Worm (Caenorhabditis elegans): ENCODE measurements around the gene C18H7.12.

- TF ChIP-seq dao-5 (tag; optimal IDR thresholded peaks at IDR 0.05) (no peak), W03F9.2 (tag; optimal IDR thresholded peaks at IDR 0.05) (no peak), him-1 (tag; optimal IDR thresholded peaks at IDR 0.05) (no peak)
These were observed 35.7 kb downstream of the C18H7.12 start for ce11 chrIV:551923-552322.
